Worm (Caenorhabditis elegans) whole organism, L4 larva: ENCODE measurements around the gene C05G5.2.

Experiments
- D1046.2 ChIP-seq: fragments of 200-800 bp; sonication (Bioruptor generic); IDR thresholded peaks from 2 replicates; pipeline ENCODE4 v1.3.6; 2022; ENCODE audit warnings: missing genetic modification characterization, missing compliant biosample characterization
- F10B5.3 ChIP-seq: sonication (generic microtip); optimal IDR thresholded peaks from 2 replicates; lab custom pipeline; 2016; ENCODE audit warnings: mild to moderate bottlenecking, missing genetic modification characterization, missing compliant biosample characterization
- F26F4.8 ChIP-seq: fragments of 200-800 bp; sonication (Bioruptor generic); conservative IDR thresholded peaks from 2 replicates; pipeline ENCODE4 v1.3.6; 2022; ENCODE audit warnings: missing genetic modification characterization, missing compliant biosample characterization
- T26A8.4 ChIP-seq: fragments of 200-800 bp; sonication (Bioruptor generic); IDR thresholded peaks from 2 replicates; pipeline ENCODE4 v1.3.6; 2022; ENCODE audit warnings: missing genetic modification characterization, missing compliant biosample characterization
- ZK337.2 ChIP-seq: fragments of 200-800 bp; sonication (Bioruptor generic); IDR thresholded peaks from 2 replicates; pipeline ENCODE4 v1.3.6; 2022; ENCODE audit warnings: missing genetic modification reagents, missing genetic modification characterization, missing compliant biosample characterization
- arid-1 ChIP-seq: fragments of 200-800 bp; sonication (Bioruptor generic); conservative IDR thresholded peaks from 2 replicates; pipeline ENCODE4 v1.3.6; 2022; ENCODE audit warnings: missing genetic modification reagents, missing genetic modification characterization, missing compliant biosample characterization
- attf-4 ChIP-seq: sonication (generic microtip); optimal IDR thresholded peaks from 3 replicates; lab custom pipeline; 2017; ENCODE audit warnings: missing biosample characterization, missing genetic modification characterization
- ceh-28 ChIP-seq: fragments of 150-350 bp; optimal IDR thresholded peaks from 2 replicates; lab custom pipeline; 2014; ENCODE audit warnings: missing biosample characterization, missing genetic modification reagents, missing genetic modification characterization
- ceh-32 ChIP-seq: sonication (generic microtip); optimal IDR thresholded peaks from 2 replicates; lab custom pipeline; 2016; ENCODE audit warnings: mild to moderate bottlenecking, missing genetic modification characterization, missing compliant biosample characterization; ENCODE audit not compliant: poor library complexity
- ceh-82 ChIP-seq: sonication (generic microtip); optimal IDR thresholded peaks from 2 replicates; lab custom pipeline; 2017; ENCODE audit warnings: missing biosample characterization, missing genetic modification characterization
- daf-16 ChIP-seq, 3 experiments: sonication (generic microtip); optimal IDR thresholded peaks; 2 replicates each; lab custom pipeline; 2016 to 2017; ENCODE audit warnings: missing genetic modification characterization in 3 of 3, missing genetic modification reagents in 3 of 3, mild to moderate bottlenecking in 2 of 3, missing compliant biosample characterization in 2 of 3, missing biosample characterization in 1 of 3, moderate library complexity in 1 of 3
- daf-19 ChIP-seq: fragments of 200-800 bp; sonication (Bioruptor generic); conservative IDR thresholded peaks from 2 replicates; pipeline ENCODE4 v1.3.6; 2022; ENCODE audit warnings: missing genetic modification characterization, missing compliant biosample characterization
- daf-8 ChIP-seq: fragments of 200-800 bp; sonication (Bioruptor generic); IDR thresholded peaks from 2 replicates; pipeline ENCODE4 v1.3.6; 2022; ENCODE audit warnings: missing genetic modification characterization, missing compliant biosample characterization
- dmd-6 ChIP-seq: fragments of 200-800 bp; sonication (Bioruptor generic); IDR thresholded peaks from 2 replicates; pipeline ENCODE4 v1.3.6; 2022; ENCODE audit warnings: missing genetic modification reagents, missing genetic modification characterization, missing compliant biosample characterization
- dve-1 ChIP-seq: sonication (generic microtip); optimal IDR thresholded peaks from 2 replicates; lab custom pipeline; 2017; ENCODE audit warnings: antibody characterized with exemption, mild to moderate bottlenecking, missing genetic modification characterization, missing compliant biosample characterization; ENCODE audit not compliant: insufficient read depth
- fos-1 ChIP-seq: fragments of 150-350 bp; optimal IDR thresholded peaks from 2 replicates; lab custom pipeline; 2014; ENCODE audit warnings: missing biosample characterization, missing genetic modification characterization
- hlh-11 ChIP-seq: fragments of 200-800 bp; sonication (Bioruptor generic); optimal IDR thresholded peaks from 2 replicates; lab custom pipeline; 2018; ENCODE audit warnings: mild to moderate bottlenecking, missing genetic modification characterization, missing compliant biosample characterization
- lin-29 ChIP-seq: fragments of 200-800 bp; sonication (Bioruptor generic); IDR thresholded peaks from 2 replicates; pipeline ENCODE4 v1.3.6; 2022; ENCODE audit warnings: missing genetic modification reagents, missing genetic modification characterization, missing compliant biosample characterization
- madf-5 ChIP-seq, 2 experiments: fragments of 200-800 bp; sonication (Bioruptor generic); IDR thresholded peaks; 2 replicates each; pipeline ENCODE4 v1.3.6; 2022; ENCODE audit warnings: missing compliant biosample characterization in 2 of 2, missing genetic modification characterization in 2 of 2
- madf-9 ChIP-seq: fragments of 200-800 bp; sonication (Bioruptor generic); conservative IDR thresholded peaks from 2 replicates; pipeline ENCODE4 v1.3.6; 2022; ENCODE audit warnings: missing genetic modification reagents, missing genetic modification characterization, missing compliant biosample characterization
- mep-1 ChIP-seq: fragments of 150-350 bp; sonication (generic microtip); optimal IDR thresholded peaks from 3 replicates; lab custom pipeline; 2014; ENCODE audit warnings: missing biosample characterization, missing genetic modification characterization
- mxl-2 ChIP-seq: fragments of 200-800 bp; sonication (Bioruptor generic); conservative IDR thresholded peaks from 2 replicates; pipeline ENCODE4 v1.3.6; 2022; ENCODE audit warnings: missing genetic modification reagents, missing genetic modification characterization, missing compliant biosample characterization
- mxl-3 ChIP-seq: fragments of 200-800 bp; sonication (Bioruptor generic); optimal IDR thresholded peaks from 2 replicates; lab custom pipeline; 2018; ENCODE audit warnings: mild to moderate bottlenecking, missing genetic modification characterization, missing compliant biosample characterization
- nhr-10 ChIP-seq: fragments of 150-350 bp; optimal IDR thresholded peaks from 2 replicates; lab custom pipeline; 2014; ENCODE audit warnings: missing biosample characterization, missing genetic modification characterization
- nhr-102 ChIP-seq: sonication (generic microtip); optimal IDR thresholded peaks from 2 replicates; lab custom pipeline; 2016; ENCODE audit warnings: mild to moderate bottlenecking, missing genetic modification characterization, moderate library complexity, missing compliant biosample characterization
- nhr-237 ChIP-seq: sonication (generic microtip); optimal IDR thresholded peaks from 2 replicates; lab custom pipeline; 2017; ENCODE audit warnings: missing biosample characterization, missing genetic modification characterization
- nhr-28 ChIP-seq: fragments of 150-350 bp; optimal IDR thresholded peaks from 2 replicates; lab custom pipeline; 2014; ENCODE audit warnings: missing biosample characterization, missing genetic modification characterization
- nhr-41 ChIP-seq: fragments of 200-800 bp; sonication (Bioruptor generic); IDR thresholded peaks from 2 replicates; pipeline ENCODE4 v1.3.6; 2022; ENCODE audit warnings: missing genetic modification reagents, missing genetic modification characterization, missing compliant biosample characterization
- nhr-42 ChIP-seq: fragments of 200-800 bp; sonication (Bioruptor generic); IDR thresholded peaks from 2 replicates; pipeline ENCODE4 v1.3.6; 2022; ENCODE audit warnings: missing genetic modification characterization, missing compliant biosample characterization
- nhr-76 ChIP-seq: fragments of 150-350 bp; optimal IDR thresholded peaks from 2 replicates; lab custom pipeline; 2014; ENCODE audit warnings: missing biosample characterization, missing genetic modification characterization
- set-16 ChIP-seq: fragments of 200-800 bp; sonication (Bioruptor generic); IDR thresholded peaks from 2 replicates; pipeline ENCODE4 v1.3.6; 2022; ENCODE audit warnings: missing genetic modification reagents, missing genetic modification characterization, missing compliant biosample characterization
- spr-1 ChIP-seq: sonication (generic microtip); optimal IDR thresholded peaks from 2 replicates; lab custom pipeline; 2016; ENCODE audit warnings: mild to moderate bottlenecking, missing genetic modification characterization, missing compliant biosample characterization
- spr-3 ChIP-seq: fragments of 200-800 bp; sonication (Bioruptor generic); optimal IDR thresholded peaks from 2 replicates; lab custom pipeline; 2018; ENCODE audit warnings: mild to moderate bottlenecking, missing genetic modification characterization, missing compliant biosample characterization
- tag-97 ChIP-seq: fragments of 200-800 bp; sonication (Bioruptor generic); IDR thresholded peaks from 2 replicates; pipeline ENCODE4 v1.3.6; 2022; ENCODE audit warnings: missing genetic modification characterization, missing compliant biosample characterization
- unc-62 ChIP-seq, 3 experiments: fragments of 150-350 bp in 1 of 3; sonication (generic microtip); optimal IDR thresholded peaks in 2 of 3; peaks in 1 of 3; 1 replicate in 1 of 3; 2 replicates in 2 of 3; lab custom pipeline; 2014 to 2017; ENCODE audit warnings: missing biosample characterization in 3 of 3, missing genetic modification characterization in 3 of 3, missing genetic modification reagents in 3 of 3, missing genotype in 1 of 3
- zag-1 ChIP-seq: fragments of 150-350 bp; optimal IDR thresholded peaks from 2 replicates; lab custom pipeline; 2014; ENCODE audit warnings: missing biosample characterization, missing genetic modification characterization
- zfp-3 ChIP-seq: fragments of 200-800 bp; sonication (Bioruptor generic); conservative IDR thresholded peaks from 2 replicates; pipeline ENCODE4 v1.3.6; 2022; ENCODE audit warnings: missing genetic modification reagents, missing genetic modification characterization, missing compliant biosample characterization
- ztf-7 ChIP-seq: fragments of 150-350 bp; optimal IDR thresholded peaks from 2 replicates; lab custom pipeline; 2014; ENCODE audit warnings: missing biosample characterization, missing genetic modification characterization

The C05G5.2 gene

ce11 chrX:14786821-14787556 is 39.9 kb downstream of the C05G5.2 start (continued):
- peak; percentile 18 for TF ChIP-seq dve-1 (tag; lab: Kevin White, UChicago)

DNA sequence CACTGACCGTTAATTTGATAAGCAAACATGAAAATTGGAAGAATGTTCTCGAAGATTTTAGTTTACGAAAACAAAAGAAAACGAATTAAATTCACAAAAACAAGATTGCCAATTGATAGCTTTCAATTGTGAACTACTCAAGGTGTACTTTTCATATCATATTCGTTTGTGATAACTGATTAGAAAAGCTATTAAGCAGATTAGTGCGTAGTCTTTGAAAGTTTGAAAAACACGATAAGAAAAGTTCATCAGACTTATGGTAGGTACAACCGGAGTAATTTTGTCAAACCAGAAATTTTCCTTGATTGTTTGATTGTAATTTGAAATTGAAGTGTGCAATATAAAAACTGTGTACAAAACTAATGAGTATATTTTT is 40.4 kb downstream of the C05G5.2 start:
- TF ChIP-seq dmd-6 (GFP tag; lab: Robert Waterston, UW): peak; percentile 19; the same call in 1 of the 2 replicates
- TF ChIP-seq ztf-7 (tag; lab: Kevin White, UChicago): no peak
- TF ChIP-seq lin-29 (GFP tag; lab: Robert Waterston, UW): no peak
- no peak for TF ChIP-seq nhr-76 (tag; lab: Kevin White, UChicago)
- TF ChIP-seq dve-1 (tag; lab: Kevin White, UChicago): peak; percentile 34
- peak; percentile 16 for TF ChIP-seq nhr-28 (tag; lab: Kevin White, UChicago)
- TF ChIP-seq spr-3 (GFP tag; lab: Kevin White, UChicago): no peak
- TF ChIP-seq mxl-2 (GFP tag; lab: Robert Waterston, UW): no peak
- no peak for TF ChIP-seq F26F4.8 (GFP tag; lab: Robert Waterston, UW)
- TF ChIP-seq nhr-10 (tag; lab: Kevin White, UChicago): no peak
- no peak for TF ChIP-seq spr-1 (tag; lab: Kevin White, UChicago)
- TF ChIP-seq ceh-82: no peak
- TF ChIP-seq nhr-102: no peak
- no peak for TF ChIP-seq nhr-237
- TF ChIP-seq unc-62 (GFP tag; optimal IDR thresholded peaks at IDR 0.05 in 1 of 2; lab: Kevin White, UChicago): peak in 1 of 2 experiments; percentile 70
- TF ChIP-seq unc-62 (tag; optimal IDR thresholded peaks at IDR 0.05; lab: Kevin White, UChicago): no peak
- no peak for TF ChIP-seq fos-1 (tag; lab: Kevin White, UChicago)
- TF ChIP-seq nhr-42: no peak
- TF ChIP-seq madf-5 (GFP tag; IDR thresholded peaks at IDR 0.05; lab: Robert Waterston, UW): no peak
- TF ChIP-seq zfp-3 (GFP tag; lab: Robert Waterston, UW): no peak
- no peak for TF ChIP-seq mxl-3 (GFP tag; lab: Kevin White, UChicago)
- TF ChIP-seq madf-9: no peak
- no peak for TF ChIP-seq daf-16 (GFP tag; optimal IDR thresholded peaks at IDR 0.05; lab: Kevin White, UChicago)
- TF ChIP-seq daf-16 (tag; optimal IDR thresholded peaks at IDR 0.05; lab: Kevin White, UChicago): peak; percentile 74
- TF ChIP-seq zag-1 (tag; lab: Kevin White, UChicago): no peak
- TF ChIP-seq set-16 (GFP tag; lab: Robert Waterston, UW): no peak
- TF ChIP-seq tag-97: no peak
- no peak for TF ChIP-seq hlh-11
- no peak for TF ChIP-seq ceh-28 (tag; lab: Kevin White, UChicago)
- TF ChIP-seq F10B5.3 (tag; lab: Kevin White, UChicago): no peak
- no peak for TF ChIP-seq ceh-32 (tag; lab: Kevin White, UChicago)
- no peak for TF ChIP-seq mep-1 (tag; lab: Kevin White, UChicago)
- TF ChIP-seq daf-19 (GFP tag; lab: Robert Waterston, UW): no peak
- TF ChIP-seq arid-1 (GFP tag; lab: Robert Waterston, UW): no peak
- TF ChIP-seq ZK337.2 (GFP tag; lab: Robert Waterston, UW): no peak
- no peak for TF ChIP-seq nhr-41 (GFP tag; lab: Robert Waterston, UW)
- TF ChIP-seq D1046.2: no peak
- no peak for TF ChIP-seq T26A8.4
- no peak for TF ChIP-seq daf-8 (GFP tag; lab: Robert Waterston, UW)
- no peak for TF ChIP-seq attf-4
- TF ChIP-seq, all 104 proteins: peak for 5
